Fruit fly (Drosophila melanogaster) whole organism, embryonic: ENCODE measurements around the gene CG1307.

Experiments
- Aef1 ChIP-seq: fragments of 200-800 bp; sonication (Bioruptor generic); IDR thresholded peaks from 3 replicates; pipeline ENCODE4 v1.3.6; 2022; ENCODE audit warnings: missing biosample characterization, missing genetic modification characterization
- B-H2 ChIP-seq: fragments of 200-800 bp; sonication (Bioruptor generic); optimal IDR thresholded peaks from 2 replicates; lab custom pipeline; 2018; ENCODE audit warnings: missing biosample characterization, mild to moderate bottlenecking, missing genetic modification characterization
- BtbVII ChIP-seq: fragments of 200-800 bp; sonication (Bioruptor generic); optimal IDR thresholded peaks from 3 replicates; lab custom pipeline; 2017; ENCODE audit warnings: missing biosample characterization, mild to moderate bottlenecking, missing genetic modification characterization
- CG10654 ChIP-seq: fragments of 200-800 bp; sonication (Bioruptor generic); optimal IDR thresholded peaks from 2 replicates; lab custom pipeline; 2016; ENCODE audit warnings: missing biosample characterization, missing genetic modification characterization
- CG11723 ChIP-seq: fragments of 200-800 bp; sonication (Bioruptor generic); optimal IDR thresholded peaks from 2 replicates; lab custom pipeline; 2017; ENCODE audit warnings: missing biosample characterization, mild to moderate bottlenecking, missing genetic modification characterization
- CG14441 ChIP-seq: fragments of 200-800 bp; sonication (Bioruptor generic); IDR thresholded peaks from 2 replicates; pipeline ENCODE4 v1.3.6; 2022; ENCODE audit warnings: missing biosample characterization, missing genetic modification characterization
- CG14667 ChIP-seq: fragments of 200-800 bp; sonication (Bioruptor generic); IDR thresholded peaks from 2 replicates; pipeline ENCODE4 v1.3.6; 2022; ENCODE audit warnings: missing biosample characterization, missing genetic modification characterization
- CG15269 ChIP-seq: fragments of 200-800 bp; sonication (Bioruptor generic); optimal IDR thresholded peaks from 2 replicates; lab custom pipeline; 2018; ENCODE audit warnings: missing biosample characterization, mild to moderate bottlenecking, missing genetic modification characterization, moderate library complexity
- CG1529 ChIP-seq: fragments of 200-800 bp; sonication (Bioruptor generic); optimal IDR thresholded peaks from 3 replicates; lab custom pipeline; 2018; ENCODE audit warnings: missing biosample characterization, missing genetic modification characterization
- CG15601 ChIP-seq: fragments of 200-800 bp; sonication (Bioruptor generic); optimal IDR thresholded peaks from 3 replicates; lab custom pipeline; 2019; ENCODE audit warnings: missing biosample characterization, mild to moderate bottlenecking, missing genetic modification characterization, moderate library complexity
- CG1603 ChIP-seq: fragments of 200-800 bp; sonication (Bioruptor generic); optimal IDR thresholded peaks from 2 replicates; lab custom pipeline; 2019; ENCODE audit warnings: missing biosample characterization, mild to moderate bottlenecking, missing genetic modification characterization, moderate library complexity
- CG16813 ChIP-seq: fragments of 200-800 bp; sonication (Bioruptor generic); IDR thresholded peaks from 3 replicates; pipeline ENCODE4 v1.3.6; 2022; ENCODE audit warnings: missing biosample characterization, missing genetic modification characterization; ENCODE audit not compliant: partially characterized antibody
- CG31388 ChIP-seq: fragments of 200-800 bp; sonication (Bioruptor generic); optimal IDR thresholded peaks from 2 replicates; lab custom pipeline; 2016; ENCODE audit warnings: missing biosample characterization, missing genetic modification characterization
- CG32532 ChIP-seq: fragments of 200-800 bp; sonication (Bioruptor generic); IDR thresholded peaks from 2 replicates; pipeline ENCODE4 v1.3.6; 2022; ENCODE audit warnings: missing biosample characterization, missing genetic modification characterization
- CG34376 ChIP-seq: fragments of 200-800 bp; sonication (Bioruptor generic); optimal IDR thresholded peaks from 2 replicates; lab custom pipeline; 2018; ENCODE audit warnings: missing biosample characterization, mild to moderate bottlenecking, missing genetic modification characterization
- CG4707 ChIP-seq: fragments of 200-800 bp; sonication (Bioruptor generic); optimal IDR thresholded peaks from 2 replicates; lab custom pipeline; 2018; ENCODE audit warnings: missing biosample characterization, mild to moderate bottlenecking, missing genetic modification characterization, moderate library complexity
- CG5180 ChIP-seq: fragments of 200-800 bp; sonication (Bioruptor generic); optimal IDR thresholded peaks from 3 replicates; lab custom pipeline; 2017; ENCODE audit warnings: missing biosample characterization, missing genetic modification characterization, mild to moderate bottlenecking, moderate library complexity, missing genetic modification reagents
- CG6175 ChIP-seq: fragments of 200-800 bp; sonication (Bioruptor generic); IDR thresholded peaks from 3 replicates; pipeline ENCODE4 v1.3.6; 2022; ENCODE audit warnings: missing biosample characterization, missing genetic modification characterization
- CG6854 ChIP-seq: fragments of 200-800 bp; sonication (Bioruptor generic); optimal IDR thresholded peaks from 3 replicates; lab custom pipeline; 2017; ENCODE audit warnings: missing biosample characterization, mild to moderate bottlenecking, missing genetic modification characterization
- CG9876 ChIP-seq: fragments of 200-800 bp; sonication (Bioruptor generic); optimal IDR thresholded peaks from 2 replicates; lab custom pipeline; 2016; ENCODE audit warnings: missing biosample characterization, missing genetic modification characterization
- D ChIP-seq, 2 experiments: fragments of 200-800 bp in 1 of 2; fragments of >200 bp in 1 of 2; sonication (Bioruptor generic) in 1 of 2; optimal IDR thresholded peaks; 2 replicates in 1 of 2; 3 replicates in 1 of 2; lab custom pipeline; 2017; ENCODE audit warnings: mild to moderate bottlenecking in 1 of 2, missing biosample characterization in 1 of 2, missing genetic modification characterization in 1 of 2, missing genetic modification reagents in 1 of 2
- Dip2 ChIP-seq: fragments of 200-800 bp; sonication (Bioruptor generic); IDR thresholded peaks from 2 replicates; pipeline ENCODE4 v1.3.6; 2022; ENCODE audit warnings: missing biosample characterization, missing genetic modification characterization
- Doc3 ChIP-seq: fragments of 200-800 bp; sonication (Bioruptor generic); IDR thresholded peaks from 3 replicates; pipeline ENCODE4 v1.3.6; 2022; ENCODE audit warnings: missing biosample characterization, missing genetic modification characterization; ENCODE audit not compliant: partially characterized antibody
- H2.0 ChIP-seq: fragments of 200-800 bp; sonication (Bioruptor generic); IDR thresholded peaks from 2 replicates; pipeline ENCODE4 v1.3.6; 2022; ENCODE audit warnings: missing biosample characterization, missing genetic modification characterization
- Hmr ChIP-seq: fragments of 200-800 bp; sonication (Bioruptor generic); optimal IDR thresholded peaks from 3 replicates; lab custom pipeline; 2017; ENCODE audit warnings: mild to moderate bottlenecking, missing biosample characterization, missing genetic modification reagents, missing genetic modification characterization
- Kr ChIP-seq: fragments of 200-800 bp; sonication (Bioruptor generic); optimal IDR thresholded peaks from 2 replicates; lab custom pipeline; 2017; ENCODE audit warnings: missing biosample characterization, mild to moderate bottlenecking, missing genetic modification characterization
- Lhr ChIP-seq: fragments of 200-800 bp; sonication (Bioruptor generic); optimal IDR thresholded peaks from 3 replicates; lab custom pipeline; 2017; ENCODE audit warnings: mild to moderate bottlenecking, missing biosample characterization, missing genetic modification reagents, missing genetic modification characterization
- Mrtf ChIP-seq: fragments of 200-800 bp; sonication (Bioruptor generic); IDR thresholded peaks from 3 replicates; pipeline ENCODE4 v1.3.6; 2022; ENCODE audit warnings: missing biosample characterization, missing genetic modification characterization
- Myb ChIP-seq: fragments of 200-800 bp; sonication (Bioruptor generic); optimal IDR thresholded peaks from 2 replicates; lab custom pipeline; 2016; ENCODE audit warnings: missing biosample characterization, missing genetic modification characterization
- Nf-YA ChIP-seq: fragments of 200-800 bp; sonication (Bioruptor generic); IDR thresholded peaks from 2 replicates; pipeline ENCODE4 v1.3.6; 2022; ENCODE audit warnings: missing biosample characterization, missing genetic modification characterization
- Oli ChIP-seq: fragments of 200-800 bp; sonication (Bioruptor generic); optimal IDR thresholded peaks from 2 replicates; lab custom pipeline; 2018; ENCODE audit warnings: missing biosample characterization, mild to moderate bottlenecking, missing genetic modification characterization, moderate library complexity
- Sry-δ ChIP-seq: fragments of 200-800 bp; sonication (Bioruptor generic); optimal IDR thresholded peaks from 2 replicates; lab custom pipeline; 2016; ENCODE audit warnings: missing biosample characterization, missing genetic modification characterization
- TFAM ChIP-seq: fragments of 200-800 bp; sonication (Bioruptor generic); optimal IDR thresholded peaks from 2 replicates; lab custom pipeline; 2017; ENCODE audit warnings: missing biosample characterization, missing genetic modification characterization, inconsistent platforms
- Tbp ChIP-seq: fragments of >200 bp; optimal IDR thresholded peaks from 2 replicates; lab custom pipeline; 2018; ENCODE audit warnings: missing biosample characterization, missing genetic modification characterization
- amos ChIP-seq: fragments of 200-800 bp; sonication (Bioruptor generic); IDR thresholded peaks from 2 replicates; pipeline ENCODE4 v1.3.6; 2022; ENCODE audit warnings: missing biosample characterization, missing genetic modification characterization; ENCODE audit not compliant: partially characterized antibody
- ato ChIP-seq: fragments of 200-800 bp; sonication (Bioruptor generic); IDR thresholded peaks from 2 replicates; pipeline ENCODE4 v1.3.6; 2022; ENCODE audit warnings: missing biosample characterization, missing genetic modification characterization; ENCODE audit not compliant: partially characterized antibody
- bab2 ChIP-seq: fragments of 200-800 bp; sonication (Bioruptor generic); optimal IDR thresholded peaks from 2 replicates; lab custom pipeline; 2016; ENCODE audit warnings: missing biosample characterization, missing genetic modification characterization
- da ChIP-seq: fragments of 200-800 bp; sonication (Bioruptor generic); optimal IDR thresholded peaks from 2 replicates; lab custom pipeline; 2016; ENCODE audit warnings: missing biosample characterization, missing genetic modification characterization
- disco-r ChIP-seq: fragments of 200-800 bp; sonication (Bioruptor generic); optimal IDR thresholded peaks from 2 replicates; lab custom pipeline; 2016; ENCODE audit warnings: missing biosample characterization, missing genetic modification characterization
- ftz-f1 ChIP-seq: fragments of 200-800 bp; sonication (Bioruptor generic); optimal IDR thresholded peaks from 2 replicates; lab custom pipeline; 2016; ENCODE audit warnings: missing biosample characterization, missing genetic modification characterization
- gfzf ChIP-seq: fragments of 200-800 bp; sonication (Bioruptor generic); optimal IDR thresholded peaks from 2 replicates; lab custom pipeline; 2016; ENCODE audit warnings: missing biosample characterization, mild to moderate bottlenecking, missing genetic modification characterization, moderate library complexity
- inv ChIP-seq: fragments of 200-800 bp; sonication (Bioruptor generic); IDR thresholded peaks from 2 replicates; pipeline ENCODE4 v1.3.6; 2022; ENCODE audit warnings: missing biosample characterization, missing genetic modification characterization; ENCODE audit not compliant: partially characterized antibody
- lmd ChIP-seq: fragments of 200-800 bp; sonication (Bioruptor generic); IDR thresholded peaks from 2 replicates; pipeline ENCODE4 v1.3.6; 2022; ENCODE audit warnings: missing biosample characterization, missing genetic modification characterization
- lola ChIP-seq, 3 experiments: fragments of >200 bp in 2 of 3; fragments of 200-800 bp in 1 of 3; sonication (Bioruptor generic) in 1 of 3; optimal IDR thresholded peaks; 2 replicates each; lab custom pipeline; 2017 to 2019; ENCODE audit warnings: missing biosample characterization in 3 of 3, missing genetic modification characterization in 3 of 3, mild to moderate bottlenecking in 1 of 3, moderate library complexity in 1 of 3
- onecut ChIP-seq: fragments of 200-800 bp; sonication (Bioruptor generic); IDR thresholded peaks from 2 replicates; pipeline ENCODE4 v1.3.6; 2022; ENCODE audit warnings: missing biosample characterization, missing genetic modification characterization
- pb ChIP-seq: fragments of 200-800 bp; sonication (Bioruptor generic); optimal IDR thresholded peaks from 3 replicates; lab custom pipeline; 2016; ENCODE audit warnings: missing biosample characterization, missing genetic modification characterization
- psq ChIP-seq: fragments of 200-800 bp; sonication (Bioruptor generic); optimal IDR thresholded peaks from 2 replicates; lab custom pipeline; 2017; ENCODE audit warnings: missing biosample characterization, missing genetic modification characterization
- sens-2 ChIP-seq: fragments of 200-800 bp; sonication (Bioruptor generic); IDR thresholded peaks from 2 replicates; pipeline ENCODE4 v1.3.6; 2022; ENCODE audit warnings: missing biosample characterization, missing genetic modification characterization
- tap ChIP-seq: fragments of 200-800 bp; optimal IDR thresholded peaks from 3 replicates; lab custom pipeline; 2019; ENCODE audit warnings: missing biosample characterization, mild to moderate bottlenecking, missing genetic modification characterization, moderate library complexity
- tgo ChIP-seq: fragments of 200-800 bp; sonication (Bioruptor generic); IDR thresholded peaks from 3 replicates; pipeline ENCODE4 v1.3.6; 2022; ENCODE audit warnings: missing biosample characterization, missing genetic modification characterization
- vnd ChIP-seq: fragments of 200-800 bp; sonication (Bioruptor generic); IDR thresholded peaks from 3 replicates; pipeline ENCODE4 v1.3.6; 2022; ENCODE audit warnings: missing biosample characterization, missing genetic modification characterization; ENCODE audit not compliant: partially characterized antibody

CG1307 gene

DNA sequence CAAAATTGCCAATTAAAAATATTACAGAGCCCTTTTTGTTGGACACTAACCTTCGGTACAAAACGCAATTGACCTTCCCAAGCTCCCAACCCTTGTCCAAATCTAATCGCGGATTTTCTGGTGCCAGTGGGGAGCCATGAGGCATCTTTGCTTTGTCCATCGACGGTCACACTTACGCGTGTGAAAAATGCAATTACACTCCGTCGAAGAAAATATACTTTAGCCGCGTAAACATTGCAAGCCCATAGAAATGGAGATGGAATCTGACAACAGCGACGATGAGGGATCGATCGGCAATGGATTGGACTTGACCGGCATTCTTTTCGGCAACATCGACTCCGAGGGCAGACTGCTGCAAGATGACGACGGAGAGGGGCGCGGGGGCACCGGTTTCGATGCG, 10.5 kb downstream of the CG1307 start, which contains the start of gene Taf1:
Gene Taf1 (plus strand): TSS at position 150 of the 400 bp plus-strand sequence.
- TF ChIP-seq Aef1 (no peak), CG16813 (0 out of 3 replicates have a peak, but pooled peaks have one; percentile 11), onecut (GFP tag; lab: Robert Waterston, UW) (no peak), Kr (GFP tag; lab: Kevin White, UChicago) (no peak), Tbp (GFP tag; lab: Kevin White, UChicago) (no peak), pb (no peak), amos (GFP tag; lab: Robert Waterston, UW) (peak; percentile 29; the same call in 1 of the 2 replicates), Myb (GFP tag; lab: Kevin White, UChicago) (peak; percentile 26), da (GFP tag; lab: Kevin White, UChicago) (no peak), CG31388 (GFP tag; lab: Kevin White, UChicago) (no peak), H2.0 (GFP tag; lab: Robert Waterston, UW) (no peak), sens-2 (GFP tag; lab: Robert Waterston, UW) (no peak), Lhr (GFP tag; lab: Kevin White, UChicago) (peak; percentile 89), gfzf (peak; percentile 98), CG14667 (GFP tag; lab: Robert Waterston, UW) (no peak), inv (peak; percentile 18; the same call in 1 of the 2 replicates), CG15601 (tag; lab: Kevin White, UChicago) (no peak), CG10654 (GFP tag; lab: Kevin White, UChicago) (no peak), tgo (no peak), psq (GFP tag; lab: Kevin White, UChicago) (no peak), CG1529 (GFP tag; lab: Kevin White, UChicago) (no peak), Doc3 (GFP tag; lab: Robert Waterston, UW) (no peak), ato (GFP tag; lab: Robert Waterston, UW) (0 out of 2 replicates have a peak, but pooled peaks have one; percentile 32), CG32532 (GFP tag; lab: Robert Waterston, UW) (no peak), lmd (GFP tag; lab: Robert Waterston, UW) (no peak), B-H2 (GFP tag; lab: Kevin White, UChicago) (no peak), lola (GFP tag; optimal IDR thresholded peaks at IDR 0.05; lab: Kevin White, UChicago) (no peak), disco-r (GFP tag; lab: Kevin White, UChicago) (no peak), Nf-YA (GFP tag; lab: Robert Waterston, UW) (no peak), Sry-δ (GFP tag; lab: Kevin White, UChicago) (peak; percentile 44), TFAM (GFP tag; lab: Kevin White, UChicago) (no peak), CG11723 (GFP tag; lab: Kevin White, UChicago) (no peak), bab2 (GFP tag; lab: Kevin White, UChicago) (no peak), tap (no peak), Mrtf (GFP tag; lab: Robert Waterston, UW) (no peak), vnd (GFP tag; lab: Robert Waterston, UW) (no peak), Dip2 (no peak), CG5180 (GFP tag; lab: Kevin White, UChicago) (no peak), BtbVII (no peak), CG14441 (no peak), Hmr (GFP tag; lab: Kevin White, UChicago) (no peak), CG6175 (GFP tag; lab: Robert Waterston, UW) (no peak), Oli (tag; lab: Kevin White, UChicago) (no peak), D (optimal IDR thresholded peaks at IDR 0.05; lab: Kevin White, UChicago) (no peak), D (GFP tag; optimal IDR thresholded peaks at IDR 0.05; lab: Kevin White, UChicago) (no peak), CG6854 (GFP tag; lab: Kevin White, UChicago) (no peak), CG15269 (tag; lab: Kevin White, UChicago) (no peak), ftz-f1 (GFP tag; lab: Kevin White, UChicago) (peak; percentile 99), CG34376 (no peak), CG4707 (GFP tag; lab: Kevin White, UChicago) (no peak), CG1603 (tag; lab: Kevin White, UChicago) (no peak), CG9876 (no peak)
